Worm (Caenorhabditis elegans) whole organism, late embryonic: Measurements from ENCODE around the gene gldi-11.

Source experiments
- C08G9.2 ChIP-seq: sonication (generic microtip); optimal IDR thresholded peaks from 2 replicates; lab custom pipeline; 2016; ENCODE audit warnings: mild to moderate bottlenecking, missing genetic modification characterization, moderate library complexity, missing compliant biosample characterization
- C38D4.7 ChIP-seq: fragments of 200-800 bp; sonication (Bioruptor generic); optimal IDR thresholded peaks from 2 replicates; lab custom pipeline; 2018; ENCODE audit warnings: mild to moderate bottlenecking, missing genetic modification characterization, moderate library complexity, missing compliant biosample characterization
- F13H6.1 ChIP-seq: sonication (generic microtip); optimal IDR thresholded peaks from 2 replicates; lab custom pipeline; 2016; ENCODE audit warnings: missing genetic modification characterization, missing compliant biosample characterization
- T23F11.4 ChIP-seq: fragments of 200-800 bp; sonication (Bioruptor generic); optimal IDR thresholded peaks from 2 replicates; lab custom pipeline; 2018; ENCODE audit warnings: mild to moderate bottlenecking, missing genetic modification characterization, missing compliant biosample characterization
- Y22D7AL.16 ChIP-seq: sonication (generic microtip); optimal IDR thresholded peaks from 2 replicates; lab custom pipeline; 2016; ENCODE audit warnings: missing genetic modification characterization, missing compliant biosample characterization
- ceh-14 ChIP-seq: sonication (generic microtip); optimal IDR thresholded peaks from 2 replicates; lab custom pipeline; 2016; ENCODE audit warnings: missing genotype, missing genetic modification characterization, missing compliant biosample characterization
- ceh-18 ChIP-seq: sonication (generic microtip); optimal IDR thresholded peaks from 2 replicates; lab custom pipeline; 2016; ENCODE audit warnings: missing genetic modification characterization, missing compliant biosample characterization
- ceh-19 ChIP-seq: fragments of 200-800 bp; sonication (Bioruptor generic); optimal IDR thresholded peaks from 2 replicates; lab custom pipeline; 2018; ENCODE audit warnings: mild to moderate bottlenecking, missing genetic modification characterization, missing compliant biosample characterization
- ceh-2 ChIP-seq: sonication (generic microtip); optimal IDR thresholded peaks from 2 replicates; lab custom pipeline; 2016; ENCODE audit warnings: missing genotype, missing genetic modification characterization, missing compliant biosample characterization
- ceh-24 ChIP-seq: sonication (generic microtip); optimal IDR thresholded peaks from 2 replicates; lab custom pipeline; 2016; ENCODE audit warnings: mild to moderate bottlenecking, missing genetic modification characterization, missing compliant biosample characterization
- ceh-31 ChIP-seq: sonication (generic microtip); optimal IDR thresholded peaks from 2 replicates; lab custom pipeline; 2016; ENCODE audit warnings: missing genetic modification characterization, missing compliant biosample characterization
- ceh-34 ChIP-seq: sonication (generic microtip); optimal IDR thresholded peaks from 2 replicates; lab custom pipeline; 2016; ENCODE audit warnings: mild to moderate bottlenecking, missing genetic modification characterization, missing compliant biosample characterization
- ceh-45 ChIP-seq: fragments of 200-800 bp; sonication (Bioruptor generic); IDR thresholded peaks from 2 replicates; pipeline ENCODE4 v1.3.6; 2022; ENCODE audit warnings: missing genetic modification reagents, missing genetic modification characterization, missing compliant biosample characterization
- ceh-6 ChIP-seq: fragments of 200-800 bp; sonication (Bioruptor generic); optimal IDR thresholded peaks from 2 replicates; lab custom pipeline; 2018; ENCODE audit warnings: mild to moderate bottlenecking, missing genetic modification characterization, missing compliant biosample characterization
- che-1 ChIP-seq: sonication (generic microtip); optimal IDR thresholded peaks from 2 replicates; lab custom pipeline; 2016; ENCODE audit warnings: mild to moderate bottlenecking, missing genetic modification characterization, missing compliant biosample characterization
- dmd-4 ChIP-seq: sonication (generic microtip); optimal IDR thresholded peaks from 2 replicates; lab custom pipeline; 2016; ENCODE audit warnings: borderline replicate concordance, missing genetic modification characterization, missing compliant biosample characterization
- dve-1 ChIP-seq: sonication (generic microtip); optimal IDR thresholded peaks from 2 replicates; lab custom pipeline; 2017; ENCODE audit warnings: antibody characterized with exemption, mild to moderate bottlenecking, missing genetic modification characterization, missing compliant biosample characterization
- elt-2 ChIP-seq: sonication (generic microtip); optimal IDR thresholded peaks from 2 replicates; lab custom pipeline; 2016; ENCODE audit warnings: missing genetic modification reagents, missing genetic modification characterization, missing compliant biosample characterization
- ets-4 ChIP-seq: sonication (generic microtip); optimal IDR thresholded peaks from 2 replicates; lab custom pipeline; 2016; ENCODE audit warnings: missing genetic modification characterization, missing compliant biosample characterization
- fax-1 ChIP-seq: sonication (generic microtip); optimal IDR thresholded peaks from 2 replicates; lab custom pipeline; 2016; ENCODE audit warnings: missing genotype, missing genetic modification characterization, missing compliant biosample characterization
- fkh-10 ChIP-seq: fragments of 150-350 bp; optimal IDR thresholded peaks from 2 replicates; lab custom pipeline; 2014; ENCODE audit warnings: missing biosample characterization, missing genetic modification reagents, missing genetic modification characterization
- fkh-6 ChIP-seq: sonication (generic microtip); optimal IDR thresholded peaks from 2 replicates; lab custom pipeline; 2016; ENCODE audit warnings: missing genetic modification characterization, missing compliant biosample characterization
- gmeb-2 ChIP-seq: sonication (generic microtip); optimal IDR thresholded peaks from 2 replicates; lab custom pipeline; 2016; ENCODE audit warnings: missing genetic modification characterization, inconsistent platforms, missing compliant biosample characterization
- hlh-13 ChIP-seq: fragments of 200-800 bp; sonication (Bioruptor generic); optimal IDR thresholded peaks from 2 replicates; lab custom pipeline; 2018; ENCODE audit warnings: mild to moderate bottlenecking, missing genetic modification characterization, missing compliant biosample characterization
- hlh-30 ChIP-seq: sonication (generic microtip); optimal IDR thresholded peaks from 2 replicates; lab custom pipeline; 2017; ENCODE audit warnings: antibody characterized with exemption, missing genetic modification characterization, missing compliant biosample characterization; ENCODE audit not compliant: insufficient read depth
- hlh-8 ChIP-seq: sonication (generic microtip); optimal IDR thresholded peaks from 2 replicates; lab custom pipeline; 2016; ENCODE audit warnings: missing genotype, missing genetic modification characterization, missing compliant biosample characterization
- lim-6 ChIP-seq: sonication (generic microtip); optimal IDR thresholded peaks from 2 replicates; lab custom pipeline; 2016; ENCODE audit warnings: missing genetic modification characterization, missing compliant biosample characterization
- lin-11 ChIP-seq: fragments of 200-800 bp; sonication (Bioruptor generic); optimal IDR thresholded peaks from 2 replicates; lab custom pipeline; 2018; ENCODE audit warnings: mild to moderate bottlenecking, missing genetic modification characterization, missing compliant biosample characterization
- madf-2 ChIP-seq: sonication (generic microtip); optimal IDR thresholded peaks from 2 replicates; lab custom pipeline; 2017; ENCODE audit warnings: missing genetic modification characterization, missing compliant biosample characterization
- nfya-1 ChIP-seq: sonication (generic microtip); optimal IDR thresholded peaks from 2 replicates; lab custom pipeline; 2017; ENCODE audit warnings: missing genetic modification characterization, mild to moderate bottlenecking, missing compliant biosample characterization, antibody characterized with exemption, moderate library complexity
- nhr-11 ChIP-seq: fragments of 150-350 bp; optimal IDR thresholded peaks from 2 replicates; lab custom pipeline; 2014; ENCODE audit warnings: missing biosample characterization, missing genetic modification characterization
- odd-2 ChIP-seq: sonication (generic microtip); optimal IDR thresholded peaks from 2 replicates; lab custom pipeline; 2017; ENCODE audit warnings: antibody characterized with exemption, mild to moderate bottlenecking, missing genetic modification characterization, missing compliant biosample characterization
- pag-3 ChIP-seq: sonication (generic microtip); optimal IDR thresholded peaks from 2 replicates; lab custom pipeline; 2016; ENCODE audit warnings: missing compliant biosample characterization, missing genetic modification characterization, borderline replicate concordance
- pat-9 ChIP-seq: fragments of 200-800 bp; sonication (Bioruptor generic); optimal IDR thresholded peaks from 2 replicates; lab custom pipeline; 2018; ENCODE audit warnings: mild to moderate bottlenecking, missing genetic modification characterization, moderate library complexity, missing compliant biosample characterization
- pax-1 ChIP-seq: fragments of 150-350 bp; optimal IDR thresholded peaks from 2 replicates; lab custom pipeline; 2014; ENCODE audit warnings: missing biosample characterization, missing genetic modification characterization
- pha-4 ChIP-seq: fragments of 150-350 bp; optimal IDR thresholded peaks from 2 replicates; lab custom pipeline; 2018; ENCODE audit warnings: missing biosample characterization, missing genetic modification reagents, missing genetic modification characterization
- pqm-1 ChIP-seq: sonication (generic microtip); optimal IDR thresholded peaks from 2 replicates; lab custom pipeline; 2016; ENCODE audit warnings: missing genetic modification characterization, missing compliant biosample characterization
- pros-1 ChIP-seq: fragments of 150-350 bp; optimal IDR thresholded peaks from 2 replicates; lab custom pipeline; 2014; ENCODE audit warnings: missing biosample characterization, missing genetic modification reagents, missing genetic modification characterization
- ref-2 ChIP-seq: sonication (generic microtip); optimal IDR thresholded peaks from 2 replicates; lab custom pipeline; 2016; ENCODE audit warnings: missing genetic modification characterization, missing compliant biosample characterization
- rnt-1 ChIP-seq: sonication (generic microtip); optimal IDR thresholded peaks from 2 replicates; lab custom pipeline; 2016; ENCODE audit warnings: missing genetic modification characterization, missing compliant biosample characterization
- sox-2 ChIP-seq: fragments of 200-800 bp; sonication (Bioruptor generic); IDR thresholded peaks from 2 replicates; pipeline ENCODE4 v1.3.6; 2022; ENCODE audit warnings: missing genetic modification reagents, missing genetic modification characterization, missing compliant biosample characterization
- tbx-2 ChIP-seq: sonication (generic microtip); optimal IDR thresholded peaks from 2 replicates; lab custom pipeline; 2016; ENCODE audit warnings: missing genetic modification characterization, missing compliant biosample characterization
- tbx-7 ChIP-seq: sonication (generic microtip); optimal IDR thresholded peaks from 2 replicates; lab custom pipeline; 2016; ENCODE audit warnings: missing genotype, missing genetic modification characterization, missing compliant biosample characterization
- ttx-3 ChIP-seq: sonication (generic microtip); optimal IDR thresholded peaks from 2 replicates; lab custom pipeline; 2016; ENCODE audit warnings: missing genetic modification reagents, missing genetic modification characterization, missing compliant biosample characterization
- unc-42 ChIP-seq: sonication (generic microtip); optimal IDR thresholded peaks from 2 replicates; lab custom pipeline; 2016; ENCODE audit warnings: missing genotype, missing genetic modification characterization, missing compliant biosample characterization
- unc-86 ChIP-seq: sonication (generic microtip); optimal IDR thresholded peaks from 2 replicates; lab custom pipeline; 2016; ENCODE audit warnings: missing genetic modification characterization, missing compliant biosample characterization
- zip-5 ChIP-seq: sonication (generic microtip); optimal IDR thresholded peaks from 2 replicates; lab custom pipeline; 2016; ENCODE audit warnings: missing genetic modification characterization, missing compliant biosample characterization

The gldi-11 gene

ce11 chrII:4955353-4955752 lies 9.8 kb upstream of the gldi-11 start, which contains the start of gene pbs-3:
Gene pbs-3, minus strand, starts transcription at chrII:4955427.
- peak; percentile 61 for TF ChIP-seq ets-4 (tag; lab: Kevin White, UChicago)
- TF ChIP-seq fkh-10 (GFP tag; lab: Kevin White, UChicago) = no peak
- TF ChIP-seq pros-1 = no peak
- no peak for TF ChIP-seq dve-1 (tag; lab: Kevin White, UChicago)
- TF ChIP-seq ceh-14 (tag; lab: Kevin White, UChicago) = peak; percentile 74
- TF ChIP-seq C38D4.7 = no peak
- TF ChIP-seq pqm-1 = no peak
- TF ChIP-seq pat-9 (tag; lab: Kevin White, UChicago) = no peak
- TF ChIP-seq unc-42 (tag; lab: Kevin White, UChicago) = peak; percentile 60
- TF ChIP-seq elt-2 (tag; lab: Kevin White, UChicago) = peak; percentile 83
- peak; percentile 6 for TF ChIP-seq madf-2 (tag; lab: Kevin White, UChicago)
- TF ChIP-seq hlh-13 = no peak
- no peak for TF ChIP-seq hlh-30 (tag; lab: Kevin White, UChicago)
- TF ChIP-seq ref-2 (tag; lab: Kevin White, UChicago) = peak; percentile 46
- TF ChIP-seq gmeb-2 (tag; lab: Kevin White, UChicago) = no peak
- TF ChIP-seq ceh-45 = no peak
- peak; percentile 76 for TF ChIP-seq C08G9.2 (tag; lab: Kevin White, UChicago)
- no peak for TF ChIP-seq ceh-19 (GFP tag; lab: Kevin White, UChicago)
- TF ChIP-seq ceh-24 (tag; lab: Kevin White, UChicago) = no peak
- peak; percentile 44 for TF ChIP-seq ceh-18 (tag; lab: Kevin White, UChicago)
- peak; percentile 37 for TF ChIP-seq dmd-4 (tag; lab: Kevin White, UChicago)
- TF ChIP-seq ceh-34 (tag; lab: Kevin White, UChicago) = peak; percentile 29
- peak; percentile 15; the same call in 1 of the 2 replicates for TF ChIP-seq sox-2 (GFP tag; lab: Robert Waterston, UW)
- no peak for TF ChIP-seq pax-1 (tag; lab: Kevin White, UChicago)
- peak; percentile 54 for TF ChIP-seq fax-1 (tag; lab: Kevin White, UChicago)
- TF ChIP-seq fkh-6 (tag; lab: Kevin White, UChicago) = no peak
- TF ChIP-seq lim-6 (tag; lab: Kevin White, UChicago) = peak; percentile 78
- peak; percentile 66 for TF ChIP-seq rnt-1 (tag; lab: Kevin White, UChicago)
- no peak for TF ChIP-seq pha-4 (tag; lab: Kevin White, UChicago)
- TF ChIP-seq ceh-31 (tag; lab: Kevin White, UChicago) = peak; percentile 97
- peak; percentile 88 for TF ChIP-seq tbx-2
- peak; percentile 30 for TF ChIP-seq hlh-8 (tag; lab: Kevin White, UChicago)
- TF ChIP-seq odd-2 (tag; lab: Kevin White, UChicago) = no peak
- peak; percentile 26 for TF ChIP-seq zip-5 (tag; lab: Kevin White, UChicago)
- peak; percentile 13 for TF ChIP-seq unc-86
- TF ChIP-seq lin-11 (tag; lab: Kevin White, UChicago) = no peak
- no peak for TF ChIP-seq che-1
- TF ChIP-seq nhr-11 (tag; lab: Kevin White, UChicago) = no peak
- no peak for TF ChIP-seq Y22D7AL.16 (tag; lab: Kevin White, UChicago)
- no peak for TF ChIP-seq ttx-3 (tag; lab: Kevin White, UChicago)
- TF ChIP-seq ceh-2 = peak; percentile 66
- peak; percentile 13 for TF ChIP-seq tbx-7 (tag; lab: Kevin White, UChicago)
- peak; percentile 60 for TF ChIP-seq nfya-1
- peak; percentile 68 for TF ChIP-seq F13H6.1 (tag; lab: Kevin White, UChicago)
- TF ChIP-seq T23F11.4 (GFP tag; lab: Kevin White, UChicago) = no peak
- no peak for TF ChIP-seq pag-3
- TF ChIP-seq ceh-6 (GFP tag; lab: Kevin White, UChicago) = no peak
